Worm (Caenorhabditis elegans) whole organism, L4 larva: ENCODE measurements around the gene sre-2.
A peak's percentile ranks its signal among the peaks of the same experiment; 100 is the strongest.

Source experiments
- D1046.2 ChIP-seq: fragments of 200-800 bp; sonication (Bioruptor generic); IDR thresholded peaks from 2 replicates; pipeline ENCODE4 v1.3.6; 2022; ENCODE audit warnings: missing genetic modification characterization, missing compliant biosample characterization
- F26F4.8 ChIP-seq: fragments of 200-800 bp; sonication (Bioruptor generic); conservative IDR thresholded peaks from 2 replicates; pipeline ENCODE4 v1.3.6; 2022; ENCODE audit warnings: missing genetic modification characterization, missing compliant biosample characterization
- F37D6.2 ChIP-seq: sonication (generic microtip); optimal IDR thresholded peaks from 2 replicates; lab custom pipeline; 2016; ENCODE audit warnings: mild to moderate bottlenecking, missing genetic modification characterization, missing compliant biosample characterization
- Y105C5A.15 ChIP-seq: fragments of 200-800 bp; sonication (Bioruptor generic); IDR thresholded peaks from 2 replicates; pipeline ENCODE4 v1.3.6; 2022; ENCODE audit warnings: missing genetic modification characterization, missing compliant biosample characterization
- Y5F2A.4 ChIP-seq: fragments of 200-800 bp; sonication (Bioruptor generic); optimal IDR thresholded peaks from 2 replicates; lab custom pipeline; 2018; ENCODE audit warnings: mild to moderate bottlenecking, missing genetic modification characterization, missing compliant biosample characterization
- aha-1 ChIP-seq: fragments of 150-350 bp; peaks from one replicate; lab custom pipeline; 2014; ENCODE audit warnings: missing biosample characterization, missing genetic modification characterization
- ceh-28 ChIP-seq: fragments of 150-350 bp; optimal IDR thresholded peaks from 2 replicates; lab custom pipeline; 2014; ENCODE audit warnings: missing biosample characterization, missing genetic modification reagents, missing genetic modification characterization
- ceh-32 ChIP-seq: sonication (generic microtip); optimal IDR thresholded peaks from 2 replicates; lab custom pipeline; 2016; ENCODE audit warnings: mild to moderate bottlenecking, missing genetic modification characterization, missing compliant biosample characterization; ENCODE audit not compliant: poor library complexity
- ceh-44 ChIP-seq: fragments of 200-800 bp; sonication (Bioruptor generic); IDR thresholded peaks from 2 replicates; pipeline ENCODE4 v1.3.6; 2022; ENCODE audit warnings: missing genetic modification reagents, missing genetic modification characterization, missing compliant biosample characterization
- cey-2 ChIP-seq: sonication (generic microtip); optimal IDR thresholded peaks from 3 replicates; lab custom pipeline; 2017; ENCODE audit warnings: missing genetic modification characterization, mild to moderate bottlenecking, missing compliant biosample characterization, antibody characterized with exemption, borderline replicate concordance; ENCODE audit not compliant: insufficient read depth
- daf-12 ChIP-seq: fragments of 150-350 bp; optimal IDR thresholded peaks from 2 replicates; lab custom pipeline; 2014; ENCODE audit warnings: missing biosample characterization, missing genetic modification reagents, missing genetic modification characterization
- dpl-1 ChIP-seq: fragments of 150-350 bp; optimal IDR thresholded peaks from 2 replicates; lab custom pipeline; 2014; ENCODE audit warnings: missing biosample characterization, missing genetic modification reagents, missing genetic modification characterization
- duxl-1 ChIP-seq: sonication (generic microtip); optimal IDR thresholded peaks from 2 replicates; lab custom pipeline; 2016; ENCODE audit warnings: mild to moderate bottlenecking, missing genetic modification characterization, moderate library complexity, missing compliant biosample characterization; ENCODE audit not compliant: poor library complexity
- hlh-11 ChIP-seq: fragments of 200-800 bp; sonication (Bioruptor generic); optimal IDR thresholded peaks from 2 replicates; lab custom pipeline; 2018; ENCODE audit warnings: mild to moderate bottlenecking, missing genetic modification characterization, missing compliant biosample characterization
- hlh-30 ChIP-seq: sonication (generic microtip); optimal IDR thresholded peaks from 2 replicates; lab custom pipeline; 2017; ENCODE audit warnings: antibody characterized with exemption, mild to moderate bottlenecking, missing genetic modification characterization, missing compliant biosample characterization; ENCODE audit not compliant: insufficient read depth
- hmg-1.1 ChIP-seq: fragments of 200-800 bp; sonication (Bioruptor generic); IDR thresholded peaks from 2 replicates; pipeline ENCODE4 v1.3.6; 2022; ENCODE audit warnings: missing genetic modification reagents, missing genetic modification characterization, missing compliant biosample characterization
- lin-1 ChIP-seq: fragments of 200-800 bp; sonication (Bioruptor generic); IDR thresholded peaks from 2 replicates; pipeline ENCODE4 v1.3.6; 2022; ENCODE audit warnings: missing genetic modification reagents, missing genetic modification characterization, missing compliant biosample characterization
- lin-38 ChIP-seq: fragments of 200-800 bp; sonication (Bioruptor generic); IDR thresholded peaks from 2 replicates; pipeline ENCODE4 v1.3.6; 2022; ENCODE audit warnings: missing genetic modification reagents, missing genetic modification characterization, missing compliant biosample characterization
- madf-9 ChIP-seq: fragments of 200-800 bp; sonication (Bioruptor generic); conservative IDR thresholded peaks from 2 replicates; pipeline ENCODE4 v1.3.6; 2022; ENCODE audit warnings: missing genetic modification reagents, missing genetic modification characterization, missing compliant biosample characterization
- mdt-29 ChIP-seq: fragments of 200-800 bp; sonication (Bioruptor generic); IDR thresholded peaks from 2 replicates; pipeline ENCODE4 v1.3.6; 2022; ENCODE audit warnings: missing genetic modification reagents, missing genetic modification characterization, missing compliant biosample characterization
- mxl-2 ChIP-seq: fragments of 200-800 bp; sonication (Bioruptor generic); conservative IDR thresholded peaks from 2 replicates; pipeline ENCODE4 v1.3.6; 2022; ENCODE audit warnings: missing genetic modification reagents, missing genetic modification characterization, missing compliant biosample characterization
- nhr-102 ChIP-seq: sonication (generic microtip); optimal IDR thresholded peaks from 2 replicates; lab custom pipeline; 2016; ENCODE audit warnings: mild to moderate bottlenecking, missing genetic modification characterization, moderate library complexity, missing compliant biosample characterization
- nhr-237 ChIP-seq: sonication (generic microtip); optimal IDR thresholded peaks from 2 replicates; lab custom pipeline; 2017; ENCODE audit warnings: missing biosample characterization, missing genetic modification characterization
- nhr-25 ChIP-seq: sonication (generic microtip); optimal IDR thresholded peaks from 2 replicates; lab custom pipeline; 2017; ENCODE audit warnings: missing genetic modification characterization, mild to moderate bottlenecking, missing compliant biosample characterization, antibody characterized with exemption, moderate library complexity, borderline replicate concordance; ENCODE audit not compliant: insufficient read depth
- nhr-28 ChIP-seq: fragments of 150-350 bp; optimal IDR thresholded peaks from 2 replicates; lab custom pipeline; 2014; ENCODE audit warnings: missing biosample characterization, missing genetic modification characterization
- nhr-41 ChIP-seq: fragments of 200-800 bp; sonication (Bioruptor generic); IDR thresholded peaks from 2 replicates; pipeline ENCODE4 v1.3.6; 2022; ENCODE audit warnings: missing genetic modification reagents, missing genetic modification characterization, missing compliant biosample characterization
- nhr-42 ChIP-seq: fragments of 200-800 bp; sonication (Bioruptor generic); IDR thresholded peaks from 2 replicates; pipeline ENCODE4 v1.3.6; 2022; ENCODE audit warnings: missing genetic modification characterization, missing compliant biosample characterization
- nhr-48 ChIP-seq: sonication (generic microtip); optimal IDR thresholded peaks from 2 replicates; lab custom pipeline; 2016; ENCODE audit warnings: mild to moderate bottlenecking, missing genetic modification characterization, missing compliant biosample characterization
- nhr-6 ChIP-seq: fragments of 150-350 bp; optimal IDR thresholded peaks from 2 replicates; lab custom pipeline; 2014; ENCODE audit warnings: missing biosample characterization, missing genetic modification characterization
- php-3 ChIP-seq: fragments of 200-800 bp; sonication (Bioruptor generic); IDR thresholded peaks from 2 replicates; pipeline ENCODE4 v1.3.6; 2022; ENCODE audit warnings: missing genetic modification reagents, missing genetic modification characterization, missing compliant biosample characterization
- pqm-1 ChIP-seq: sonication (generic microtip); optimal IDR thresholded peaks from 2 replicates; lab custom pipeline; 2017; ENCODE audit warnings: missing biosample characterization, missing genetic modification characterization
- rbr-2 ChIP-seq: sonication (generic microtip); optimal IDR thresholded peaks from 2 replicates; lab custom pipeline; 2016; ENCODE audit warnings: missing genotype, missing genetic modification characterization, missing compliant biosample characterization
- saeg-2 ChIP-seq: fragments of 200-800 bp; sonication (Bioruptor generic); IDR thresholded peaks from 2 replicates; pipeline ENCODE4 v1.3.6; 2022; ENCODE audit warnings: missing genetic modification reagents, missing genetic modification characterization, missing compliant biosample characterization
- sdz-12 ChIP-seq: fragments of 200-800 bp; sonication (Bioruptor generic); optimal IDR thresholded peaks from 2 replicates; lab custom pipeline; 2018; ENCODE audit warnings: mild to moderate bottlenecking, missing genetic modification characterization, missing compliant biosample characterization
- spr-1 ChIP-seq: sonication (generic microtip); optimal IDR thresholded peaks from 2 replicates; lab custom pipeline; 2016; ENCODE audit warnings: mild to moderate bottlenecking, missing genetic modification characterization, missing compliant biosample characterization
- spr-3 ChIP-seq: fragments of 200-800 bp; sonication (Bioruptor generic); optimal IDR thresholded peaks from 2 replicates; lab custom pipeline; 2018; ENCODE audit warnings: mild to moderate bottlenecking, missing genetic modification characterization, missing compliant biosample characterization
- unc-39 ChIP-seq: sonication (generic microtip); optimal IDR thresholded peaks from 2 replicates; lab custom pipeline; 2017; ENCODE audit warnings: missing biosample characterization, missing genetic modification characterization
- vab-7 ChIP-seq: fragments of 200-800 bp; sonication (Bioruptor generic); IDR thresholded peaks from 2 replicates; pipeline ENCODE4 v1.3.6; 2022; ENCODE audit warnings: missing genetic modification reagents, missing genetic modification characterization, missing compliant biosample characterization
- zag-1 ChIP-seq: fragments of 150-350 bp; optimal IDR thresholded peaks from 2 replicates; lab custom pipeline; 2014; ENCODE audit warnings: missing biosample characterization, missing genetic modification characterization
- zfp-2 ChIP-seq: sonication (generic microtip); optimal IDR thresholded peaks from 2 replicates; lab custom pipeline; 2016; ENCODE audit warnings: mild to moderate bottlenecking, missing genetic modification characterization, missing compliant biosample characterization
- zfp-3 ChIP-seq: fragments of 200-800 bp; sonication (Bioruptor generic); conservative IDR thresholded peaks from 2 replicates; pipeline ENCODE4 v1.3.6; 2022; ENCODE audit warnings: missing genetic modification reagents, missing genetic modification characterization, missing compliant biosample characterization
- zip-11 ChIP-seq: fragments of 200-800 bp; sonication (Bioruptor generic); IDR thresholded peaks from 2 replicates; pipeline ENCODE4 v1.3.6; 2022; ENCODE audit warnings: missing genetic modification characterization, missing compliant biosample characterization
- ztf-11 ChIP-seq: fragments of 150-350 bp; optimal IDR thresholded peaks from 2 replicates; lab custom pipeline; 2014; ENCODE audit warnings: missing biosample characterization, missing genetic modification characterization

The sre-2 gene

ce11 chrII:8086803-8087202 is 15.1 kb downstream of the sre-2 start, which contains the start of gene K02C4.3 (continued):
- TF ChIP-seq lin-38 (GFP tag; lab: Robert Waterston, UW) (peak; percentile 75), duxl-1 (peak; percentile 54), mxl-2 (GFP tag; lab: Robert Waterston, UW) (no peak), hlh-30 (tag; lab: Kevin White, UChicago) (peak; percentile 42), php-3 (GFP tag; lab: Robert Waterston, UW) (no peak), daf-12 (no peak), madf-9 (GFP tag; lab: Robert Waterston, UW) (no peak), Y105C5A.15 (GFP tag; lab: Robert Waterston, UW) (no peak), ceh-28 (tag; lab: Kevin White, UChicago) (no peak), saeg-2 (no peak), zag-1 (tag; lab: Kevin White, UChicago) (no peak), nhr-42 (GFP tag; lab: Robert Waterston, UW) (no peak), pqm-1 (tag; lab: Kevin White, UChicago) (no peak), nhr-48 (tag; lab: Kevin White, UChicago) (peak; percentile 23), zip-11 (GFP tag; lab: Robert Waterston, UW) (no peak), nhr-102 (tag; lab: Kevin White, UChicago) (no peak), lin-1 (GFP tag; lab: Robert Waterston, UW) (no peak), nhr-28 (tag; lab: Kevin White, UChicago) (peak; percentile 27), nhr-25 (tag; lab: Kevin White, UChicago) (no peak), zfp-2 (tag; lab: Kevin White, UChicago) (no peak), ceh-44 (no peak), cey-2 (no peak), sdz-12 (GFP tag; lab: Kevin White, UChicago) (no peak), ztf-11 (tag; lab: Kevin White, UChicago) (no peak), F37D6.2 (no peak), aha-1 (tag; lab: Kevin White, UChicago) (no peak), dpl-1 (peak; percentile 93), hlh-11 (tag; lab: Kevin White, UChicago) (peak; percentile 46), zfp-3 (GFP tag; lab: Robert Waterston, UW) (no peak), unc-39 (tag; lab: Kevin White, UChicago) (no peak), hmg-1.1 (GFP tag; lab: Robert Waterston, UW) (0 out of 2 replicates have a peak, but pooled peaks have one; percentile 13), rbr-2 (tag; lab: Kevin White, UChicago) (peak; percentile 40), spr-3 (GFP tag; lab: Kevin White, UChicago) (no peak), nhr-237 (tag; lab: Kevin White, UChicago) (no peak), mdt-29 (GFP tag; lab: Robert Waterston, UW) (no peak), vab-7 (GFP tag; lab: Robert Waterston, UW) (no peak), nhr-6 (tag; lab: Kevin White, UChicago) (peak; percentile 51), F26F4.8 (GFP tag; lab: Robert Waterston, UW) (no peak), ceh-32 (no peak), D1046.2 (GFP tag; lab: Robert Waterston, UW) (no peak), spr-1 (tag; lab: Kevin White, UChicago) (peak; percentile 42), Y5F2A.4 (GFP tag; lab: Kevin White, UChicago) (no peak), nhr-41 (GFP tag; lab: Robert Waterston, UW) (no peak)
